Fruit fly (Drosophila melanogaster) whole organism, adult: ENCODE results near the gene noc.

Source experiments
- kay ChIP-seq: fragments of 200-800 bp; sonication (Bioruptor generic); peaks from one replicate; lab custom pipeline; 2016; ENCODE audit warnings: missing biosample characterization, missing genetic modification characterization, borderline replicate concordance
- pad ChIP-seq: fragments of 200-800 bp; sonication (Bioruptor generic); optimal IDR thresholded peaks from 3 replicates; lab custom pipeline; 2017; ENCODE audit warnings: missing biosample characterization, missing genetic modification characterization, mild to moderate bottlenecking, moderate library complexity, missing genetic modification reagents
- toe ChIP-seq: fragments of 200-800 bp; sonication (Bioruptor generic); optimal IDR thresholded peaks from 2 replicates; lab custom pipeline; 2016; ENCODE audit warnings: missing biosample characterization, missing genetic modification characterization

dm6 chr2L:14484872-14485271 lies 5.8 kb upstream of the noc start:
- TF ChIP-seq toe (GFP tag; lab: Kevin White, UChicago), result no peak
- no peak for TF ChIP-seq kay
- no peak for TF ChIP-seq pad
